Worm (Caenorhabditis elegans): Measurements from ENCODE around the gene nhr-162.

ce11 chrV:7022981-7023380 lies 31.3 kb upstream of the nhr-162 start:
- TF ChIP-seq eor-1 (tag; optimal IDR thresholded peaks at IDR 0.05), result no peak
- no peak for TF ChIP-seq nfya-1 (tag; optimal IDR thresholded peaks at IDR 0.05; ENCODE audit: insufficient read depth)
- TF ChIP-seq nhr-23 (tag; optimal IDR thresholded peaks at IDR 0.05), result no peak
- TF ChIP-seq ztf-11 (tag; optimal IDR thresholded peaks at IDR 0.05), result no peak

All from whole organism, L3 larva.